Fruit fly (Drosophila melanogaster) whole organism, embryonic: ENCODE data around the gene Nup358.
A peak's percentile ranks its signal among the peaks of the same experiment; 100 is the strongest.

Source experiments
- Ada2b ChIP-seq: fragments of 200-800 bp; sonication (Bioruptor generic); IDR thresholded peaks from 2 replicates; pipeline ENCODE4 v1.3.6; 2022; ENCODE audit warnings: missing biosample characterization, missing genetic modification characterization
- Atf-2 ChIP-seq: fragments of 200-800 bp; sonication (Bioruptor generic); optimal IDR thresholded peaks from 2 replicates; lab custom pipeline; 2016; ENCODE audit warnings: missing biosample characterization, missing genetic modification characterization
- Atf3 ChIP-seq: fragments of 200-800 bp; sonication (Bioruptor generic); optimal IDR thresholded peaks from 3 replicates; lab custom pipeline; 2016; ENCODE audit warnings: missing biosample characterization, missing genetic modification characterization
- B-H1 ChIP-seq: fragments of 200-800 bp; sonication (Bioruptor generic); IDR thresholded peaks from 3 replicates; pipeline ENCODE4 v1.3.6; 2022; ENCODE audit warnings: missing biosample characterization, missing genetic modification characterization
- C15 ChIP-seq: fragments of 200-800 bp; sonication (Bioruptor generic); IDR thresholded peaks from 3 replicates; pipeline ENCODE4 v1.3.6; 2022; ENCODE audit warnings: missing biosample characterization, missing genetic modification characterization
- CG10209 ChIP-seq: fragments of 200-800 bp; sonication (Bioruptor generic); optimal IDR thresholded peaks from 3 replicates; lab custom pipeline; 2017; ENCODE audit warnings: missing biosample characterization, mild to moderate bottlenecking, missing genetic modification characterization, missing genetic modification reagents
- CG12659 ChIP-seq: fragments of 200-800 bp; sonication (Bioruptor generic); optimal IDR thresholded peaks from 3 replicates; lab custom pipeline; 2017; ENCODE audit warnings: mild to moderate bottlenecking, missing biosample characterization, missing genetic modification reagents, missing genetic modification characterization
- CG13296 ChIP-seq: fragments of 200-800 bp; sonication (Bioruptor generic); optimal IDR thresholded peaks from 3 replicates; lab custom pipeline; 2018; ENCODE audit warnings: missing biosample characterization, mild to moderate bottlenecking, missing genetic modification characterization
- CG13424 ChIP-seq: fragments of 200-800 bp; sonication (Bioruptor generic); optimal IDR thresholded peaks from 2 replicates; lab custom pipeline; 2019; ENCODE audit warnings: missing biosample characterization, mild to moderate bottlenecking, missing genetic modification characterization, moderate library complexity
- CG1602 ChIP-seq: fragments of 200-800 bp; sonication (Bioruptor generic); optimal IDR thresholded peaks from 3 replicates; lab custom pipeline; 2016; ENCODE audit warnings: missing biosample characterization, missing genetic modification characterization
- CG1603 ChIP-seq: fragments of 200-800 bp; sonication (Bioruptor generic); optimal IDR thresholded peaks from 2 replicates; lab custom pipeline; 2019; ENCODE audit warnings: missing biosample characterization, mild to moderate bottlenecking, missing genetic modification characterization, moderate library complexity
- CG17829 ChIP-seq: fragments of 200-800 bp; optimal IDR thresholded peaks from 2 replicates; lab custom pipeline; 2019; ENCODE audit warnings: missing biosample characterization, mild to moderate bottlenecking, missing genetic modification characterization, moderate library complexity
- CG2116 ChIP-seq: fragments of 200-800 bp; sonication (Bioruptor generic); optimal IDR thresholded peaks from 3 replicates; lab custom pipeline; 2018; ENCODE audit warnings: missing biosample characterization, mild to moderate bottlenecking, missing genetic modification characterization
- CG3065 ChIP-seq: fragments of 200-800 bp; sonication (Bioruptor generic); optimal IDR thresholded peaks from 2 replicates; lab custom pipeline; 2016; ENCODE audit warnings: missing biosample characterization, missing genetic modification characterization
- CG33213 ChIP-seq: fragments of 200-800 bp; sonication (Bioruptor generic); optimal IDR thresholded peaks from 3 replicates; lab custom pipeline; 2016; ENCODE audit warnings: missing biosample characterization, missing genetic modification characterization
- CG3407 ChIP-seq: fragments of 200-800 bp; sonication (Bioruptor generic); optimal IDR thresholded peaks from 2 replicates; lab custom pipeline; 2018; ENCODE audit warnings: missing biosample characterization, mild to moderate bottlenecking, missing genetic modification characterization
- CG3838 ChIP-seq: fragments of 200-800 bp; sonication (Bioruptor generic); optimal IDR thresholded peaks from 3 replicates; lab custom pipeline; 2016; ENCODE audit warnings: missing biosample characterization, missing genetic modification characterization
- CG43689 ChIP-seq: fragments of 200-800 bp; sonication (Bioruptor generic); IDR thresholded peaks from 2 replicates; pipeline ENCODE4 v1.3.6; 2022; ENCODE audit warnings: missing biosample characterization, missing genetic modification characterization
- CG6254 ChIP-seq: fragments of 200-800 bp; sonication (Bioruptor generic); optimal IDR thresholded peaks from 3 replicates; lab custom pipeline; 2017; ENCODE audit warnings: mild to moderate bottlenecking, missing biosample characterization, missing genetic modification reagents, missing genetic modification characterization
- CG6683 ChIP-seq: fragments of 200-800 bp; sonication (Bioruptor generic); optimal IDR thresholded peaks from 2 replicates; lab custom pipeline; 2017; ENCODE audit warnings: missing biosample characterization, mild to moderate bottlenecking, missing genetic modification characterization, missing genetic modification reagents
- CG6791 ChIP-seq: fragments of 200-800 bp; sonication (Bioruptor generic); IDR thresholded peaks from 3 replicates; pipeline ENCODE4 v1.3.6; 2022; ENCODE audit warnings: missing biosample characterization, missing genetic modification characterization; ENCODE audit not compliant: partially characterized antibody
- CG7839 ChIP-seq: fragments of 200-800 bp; sonication (Bioruptor generic); optimal IDR thresholded peaks from 3 replicates; lab custom pipeline; 2018; ENCODE audit warnings: missing biosample characterization, mild to moderate bottlenecking, missing genetic modification characterization, moderate library complexity
- CG8089 ChIP-seq: fragments of 200-800 bp; sonication (Bioruptor generic); optimal IDR thresholded peaks from 3 replicates; lab custom pipeline; 2016; ENCODE audit warnings: missing biosample characterization, missing genetic modification characterization
- CG8388 ChIP-seq: fragments of 200-800 bp; sonication (Bioruptor generic); optimal IDR thresholded peaks from 2 replicates; lab custom pipeline; 2019; ENCODE audit warnings: missing biosample characterization, mild to moderate bottlenecking, missing genetic modification characterization, moderate library complexity
- CG9215 ChIP-seq: fragments of 200-800 bp; sonication (Bioruptor generic); IDR thresholded peaks from 2 replicates; pipeline ENCODE4 v1.3.6; 2022; ENCODE audit warnings: missing biosample characterization, missing genetic modification characterization
- CTCF ChIP-seq: fragments of 200-800 bp; sonication (Bioruptor generic); optimal IDR thresholded peaks from 2 replicates; lab custom pipeline; 2017; ENCODE audit warnings: missing biosample characterization, mild to moderate bottlenecking, missing genetic modification characterization, moderate library complexity
- Camta ChIP-seq: fragments of 200-800 bp; sonication (Bioruptor generic); optimal IDR thresholded peaks from 2 replicates; lab custom pipeline; 2016; ENCODE audit warnings: missing biosample characterization, missing genetic modification characterization
- Dbx ChIP-seq: fragments of 200-800 bp; sonication (Bioruptor generic); IDR thresholded peaks from 3 replicates; pipeline ENCODE4 v1.3.6; 2022; ENCODE audit warnings: missing biosample characterization, missing genetic modification characterization
- NFAT ChIP-seq: fragments of 200-800 bp; sonication (Bioruptor generic); IDR thresholded peaks from 2 replicates; pipeline ENCODE4 v1.3.6; 2022; ENCODE audit warnings: missing biosample characterization, missing genetic modification characterization
- Neu2 ChIP-seq: fragments of 200-800 bp; sonication (Bioruptor generic); optimal IDR thresholded peaks from 3 replicates; lab custom pipeline; 2016; ENCODE audit warnings: missing biosample characterization, missing genetic modification characterization, borderline replicate concordance
- Opbp ChIP-seq: fragments of 200-800 bp; sonication (Bioruptor generic); IDR thresholded peaks from 3 replicates; pipeline ENCODE4 v1.3.6; 2022; ENCODE audit warnings: missing biosample characterization, missing genetic modification characterization; ENCODE audit not compliant: partially characterized antibody
- PHDP ChIP-seq: fragments of 200-800 bp; sonication (Bioruptor generic); optimal IDR thresholded peaks from 3 replicates; lab custom pipeline; 2018; ENCODE audit warnings: missing biosample characterization, mild to moderate bottlenecking, missing genetic modification characterization, moderate library complexity
- Taf1 ChIP-seq: fragments of 200-800 bp; sonication (Bioruptor generic); IDR thresholded peaks from 2 replicates; pipeline ENCODE4 v1.3.6; 2022; ENCODE audit warnings: missing biosample characterization, missing genetic modification characterization
- ato ChIP-seq: fragments of 200-800 bp; sonication (Bioruptor generic); IDR thresholded peaks from 2 replicates; pipeline ENCODE4 v1.3.6; 2022; ENCODE audit warnings: missing biosample characterization, missing genetic modification characterization; ENCODE audit not compliant: partially characterized antibody
- bigmax ChIP-seq: fragments of 200-800 bp; sonication (Bioruptor generic); optimal IDR thresholded peaks from 2 replicates; lab custom pipeline; 2018; ENCODE audit warnings: missing biosample characterization, mild to moderate bottlenecking, missing genetic modification characterization
- crol ChIP-seq: fragments of 200-800 bp; sonication (Bioruptor generic); IDR thresholded peaks from 2 replicates; pipeline ENCODE4 v1.3.6; 2022; ENCODE audit warnings: missing biosample characterization, missing genetic modification characterization
- crp ChIP-seq, 2 experiments: fragments of 200-800 bp; sonication (Bioruptor generic); optimal IDR thresholded peaks; 2 replicates in 1 of 2; 3 replicates in 1 of 2; lab custom pipeline; 2017; ENCODE audit warnings: missing biosample characterization in 2 of 2, missing genetic modification characterization in 2 of 2, mild to moderate bottlenecking in 1 of 2, moderate library complexity in 1 of 2
- ftz-f1 ChIP-seq: fragments of 200-800 bp; sonication (Bioruptor generic); optimal IDR thresholded peaks from 2 replicates; lab custom pipeline; 2016; ENCODE audit warnings: missing biosample characterization, missing genetic modification characterization
- fu2 ChIP-seq: fragments of 200-800 bp; sonication (Bioruptor generic); optimal IDR thresholded peaks from 2 replicates; lab custom pipeline; 2016; ENCODE audit warnings: missing biosample characterization, missing genetic modification characterization
- grn ChIP-seq: fragments of 200-800 bp; sonication (Bioruptor generic); optimal IDR thresholded peaks from 3 replicates; lab custom pipeline; 2017; ENCODE audit warnings: missing biosample characterization, missing genetic modification characterization
- gsb ChIP-seq: fragments of 200-800 bp; sonication (Bioruptor generic); IDR thresholded peaks from 2 replicates; pipeline ENCODE4 v1.3.6; 2022; ENCODE audit warnings: missing biosample characterization, missing genetic modification characterization
- h ChIP-seq: fragments of >200 bp; optimal IDR thresholded peaks from 2 replicates; lab custom pipeline; 2017
- jumu ChIP-seq: fragments of 200-800 bp; sonication (Bioruptor generic); optimal IDR thresholded peaks from 3 replicates; lab custom pipeline; 2016; ENCODE audit warnings: missing biosample characterization, missing genetic modification characterization
- kah ChIP-seq: fragments of 200-800 bp; sonication (Bioruptor generic); optimal IDR thresholded peaks from 2 replicates; lab custom pipeline; 2018; ENCODE audit warnings: missing biosample characterization, mild to moderate bottlenecking, missing genetic modification characterization
- nau ChIP-seq: fragments of 200-800 bp; sonication (Bioruptor generic); optimal IDR thresholded peaks from 3 replicates; lab custom pipeline; 2017; ENCODE audit warnings: missing biosample characterization, mild to moderate bottlenecking, missing genetic modification characterization, missing genetic modification reagents
- otp ChIP-seq: fragments of 200-800 bp; sonication (Bioruptor generic); IDR thresholded peaks from 3 replicates; pipeline ENCODE4, ENCODE4 v1.3.6; 2022; ENCODE audit warnings: missing biosample characterization, missing genetic modification characterization
- pzg ChIP-seq: fragments of 200-800 bp; sonication (Bioruptor generic); optimal IDR thresholded peaks from 3 replicates; lab custom pipeline; 2018; ENCODE audit warnings: missing biosample characterization, mild to moderate bottlenecking, missing genetic modification characterization, moderate library complexity
- sd ChIP-seq: fragments of 200-800 bp; sonication (Bioruptor generic); optimal IDR thresholded peaks from 3 replicates; lab custom pipeline; 2018; ENCODE audit warnings: missing biosample characterization, mild to moderate bottlenecking, missing genetic modification characterization, moderate library complexity
- sens ChIP-seq: fragments of 200-800 bp; sonication (Bioruptor generic); peaks from one replicate; lab custom pipeline; 2016; ENCODE audit warnings: missing biosample characterization, missing genetic modification characterization
- sqz ChIP-seq: fragments of 200-800 bp; sonication (Bioruptor generic); optimal IDR thresholded peaks from 3 replicates; lab custom pipeline; 2018; ENCODE audit warnings: missing biosample characterization, mild to moderate bottlenecking, missing genetic modification characterization
- tgo ChIP-seq: fragments of 200-800 bp; sonication (Bioruptor generic); IDR thresholded peaks from 3 replicates; pipeline ENCODE4 v1.3.6; 2022; ENCODE audit warnings: missing biosample characterization, missing genetic modification characterization
- twi ChIP-seq: fragments of 200-800 bp; optimal IDR thresholded peaks from 2 replicates; lab custom pipeline; 2019; ENCODE audit warnings: missing biosample characterization, mild to moderate bottlenecking, missing genetic modification characterization, moderate library complexity

Gene Nup358

dm6 chr3R:25221203-25221807 is 27.8 kb upstream of the Nup358 start, which contains the start of gene Alg9 (continued):
- TF ChIP-seq crol (GFP tag; lab: Robert Waterston, UW) (no peak), CG6683 (no peak), CG8388 (GFP tag; lab: Kevin White, UChicago) (no peak), CG3065 (GFP tag; lab: Kevin White, UChicago) (no peak), pzg (GFP tag; lab: Kevin White, UChicago) (peak; percentile 79), ato (GFP tag; lab: Robert Waterston, UW) (peak; percentile 86), B-H1 (GFP tag; lab: Robert Waterston, UW) (no peak), sd (tag; lab: Kevin White, UChicago) (no peak), Atf-2 (no peak), twi (tag; lab: Kevin White, UChicago) (no peak), CG43689 (GFP tag; lab: Robert Waterston, UW) (no peak), Dbx (GFP tag; lab: Robert Waterston, UW) (no peak), Ada2b (no peak), nau (no peak), grn (GFP tag; lab: Kevin White, UChicago) (no peak), Taf1 (GFP tag; lab: Robert Waterston, UW) (no peak), CG33213 (GFP tag; lab: Kevin White, UChicago) (no peak), Opbp (GFP tag; lab: Robert Waterston, UW) (peak; percentile 90; the same call in 2 of the 3 replicates), CG10209 (GFP tag; lab: Kevin White, UChicago) (no peak), CG13296 (GFP tag; lab: Kevin White, UChicago) (no peak), ftz-f1 (GFP tag; lab: Kevin White, UChicago) (no peak), CG3838 (GFP tag; lab: Kevin White, UChicago) (no peak), PHDP (no peak), C15 (GFP tag; lab: Robert Waterston, UW) (no peak), CG3407 (no peak), CG1602 (GFP tag; lab: Kevin White, UChicago) (no peak), CG6254 (GFP tag; lab: Kevin White, UChicago) (no peak), CG12659 (peak; percentile 31), gsb (GFP tag; lab: Robert Waterston, UW) (no peak), CG8089 (GFP tag; lab: Kevin White, UChicago) (no peak), CG9215 (GFP tag; lab: Robert Waterston, UW) (no peak), Atf3 (GFP tag; lab: Kevin White, UChicago) (no peak), CG17829 (no peak), bigmax (GFP tag; lab: Kevin White, UChicago) (no peak), NFAT (no peak), CG2116 (peak; percentile 84), fu2 (GFP tag; lab: Kevin White, UChicago) (no peak), tgo (GFP tag; lab: Robert Waterston, UW) (no peak), Camta (GFP tag; lab: Kevin White, UChicago) (no peak), sens (GFP tag; lab: Kevin White, UChicago) (peak; percentile 72), CG1603 (tag; lab: Kevin White, UChicago) (peak; percentile 81), otp (GFP tag; lab: Robert Waterston, UW) (no peak), Neu2 (no peak), h (lab: Kevin White, UChicago) (no peak), crp (GFP tag; optimal IDR thresholded peaks at IDR 0.05; lab: Kevin White, UChicago) (no peak), jumu (GFP tag; lab: Kevin White, UChicago) (no peak), CG13424 (no peak), kah (GFP tag; lab: Kevin White, UChicago) (no peak), sqz (GFP tag; lab: Kevin White, UChicago) (no peak), CG6791 (GFP tag; lab: Robert Waterston, UW) (peak; percentile 92), CG7839 (tag; lab: Kevin White, UChicago) (no peak), CTCF (peak; percentile 30)
